Worm (Caenorhabditis elegans) whole organism, L4 larva: ENCODE results near the gene F56C4.1.

ENCODE experiments used
- D1046.2 ChIP-seq: fragments of 200-800 bp; sonication (Bioruptor generic); IDR thresholded peaks from 2 replicates; pipeline ENCODE4 v1.3.6; 2022; ENCODE audit warnings: missing genetic modification characterization, missing compliant biosample characterization
- F37D6.2 ChIP-seq: sonication (generic microtip); optimal IDR thresholded peaks from 2 replicates; lab custom pipeline; 2016; ENCODE audit warnings: mild to moderate bottlenecking, missing genetic modification characterization, missing compliant biosample characterization
- F49E8.2 ChIP-seq: sonication (generic microtip); optimal IDR thresholded peaks from 2 replicates; lab custom pipeline; 2016; ENCODE audit warnings: missing compliant biosample characterization, mild to moderate bottlenecking, missing genetic modification characterization, borderline replicate concordance
- R02D3.7 ChIP-seq: fragments of 150-350 bp; sonication (generic microtip); optimal IDR thresholded peaks from 3 replicates; lab custom pipeline; 2014; ENCODE audit warnings: missing biosample characterization, missing genetic modification characterization
- T26A8.4 ChIP-seq: fragments of 200-800 bp; sonication (Bioruptor generic); IDR thresholded peaks from 2 replicates; pipeline ENCODE4 v1.3.6; 2022; ENCODE audit warnings: missing genetic modification characterization, missing compliant biosample characterization
- aly-2 ChIP-seq: sonication (generic microtip); optimal IDR thresholded peaks from 2 replicates; lab custom pipeline; 2018; ENCODE audit warnings: missing biosample characterization, missing genetic modification characterization
- arid-1 ChIP-seq: fragments of 200-800 bp; sonication (Bioruptor generic); conservative IDR thresholded peaks from 2 replicates; pipeline ENCODE4 v1.3.6; 2022; ENCODE audit warnings: missing genetic modification reagents, missing genetic modification characterization, missing compliant biosample characterization
- ceh-62 ChIP-seq: sonication (generic microtip); optimal IDR thresholded peaks from 2 replicates; lab custom pipeline; 2017; ENCODE audit warnings: missing biosample characterization, missing genetic modification characterization
- ces-1 ChIP-seq: fragments of 150-350 bp; sonication (generic microtip); optimal IDR thresholded peaks from 4 replicates; lab custom pipeline; 2014; ENCODE audit warnings: missing biosample characterization, missing genetic modification reagents, missing genetic modification characterization
- cey-2 ChIP-seq: sonication (generic microtip); optimal IDR thresholded peaks from 3 replicates; lab custom pipeline; 2017; ENCODE audit warnings: missing genetic modification characterization, mild to moderate bottlenecking, missing compliant biosample characterization, antibody characterized with exemption, borderline replicate concordance; ENCODE audit not compliant: insufficient read depth
- ctbp-1 ChIP-seq: fragments of 200-800 bp; sonication (Bioruptor generic); IDR thresholded peaks from 2 replicates; pipeline ENCODE4 v1.3.6; 2022; ENCODE audit warnings: missing genetic modification reagents, missing genetic modification characterization, missing compliant biosample characterization
- daf-12 ChIP-seq: fragments of 150-350 bp; optimal IDR thresholded peaks from 2 replicates; lab custom pipeline; 2014; ENCODE audit warnings: missing biosample characterization, missing genetic modification reagents, missing genetic modification characterization
- daf-19 ChIP-seq: fragments of 200-800 bp; sonication (Bioruptor generic); conservative IDR thresholded peaks from 2 replicates; pipeline ENCODE4 v1.3.6; 2022; ENCODE audit warnings: missing genetic modification characterization, missing compliant biosample characterization
- dmd-6 ChIP-seq: fragments of 200-800 bp; sonication (Bioruptor generic); IDR thresholded peaks from 2 replicates; pipeline ENCODE4 v1.3.6; 2022; ENCODE audit warnings: missing genetic modification reagents, missing genetic modification characterization, missing compliant biosample characterization
- dmd-9 ChIP-seq: fragments of 200-800 bp; sonication (Bioruptor generic); IDR thresholded peaks from 2 replicates; pipeline ENCODE4 v1.3.6; 2022; ENCODE audit warnings: missing genetic modification reagents, missing genetic modification characterization, missing compliant biosample characterization
- duxl-1 ChIP-seq: sonication (generic microtip); optimal IDR thresholded peaks from 2 replicates; lab custom pipeline; 2016; ENCODE audit warnings: mild to moderate bottlenecking, missing genetic modification characterization, moderate library complexity, missing compliant biosample characterization; ENCODE audit not compliant: poor library complexity
- dve-1 ChIP-seq: sonication (generic microtip); optimal IDR thresholded peaks from 2 replicates; lab custom pipeline; 2017; ENCODE audit warnings: antibody characterized with exemption, mild to moderate bottlenecking, missing genetic modification characterization, missing compliant biosample characterization; ENCODE audit not compliant: insufficient read depth
- egl-43 ChIP-seq: fragments of 200-800 bp; sonication (Bioruptor generic); IDR thresholded peaks from 2 replicates; pipeline ENCODE4 v1.3.6; 2022; ENCODE audit warnings: missing genetic modification reagents, missing genetic modification characterization, missing compliant biosample characterization
- gei-8 ChIP-seq: fragments of 200-800 bp; sonication (Bioruptor generic); optimal IDR thresholded peaks from 2 replicates; lab custom pipeline; 2018; ENCODE audit warnings: mild to moderate bottlenecking, missing genetic modification characterization, missing compliant biosample characterization
- hif-1 ChIP-seq, 2 experiments: sonication (generic microtip); optimal IDR thresholded peaks; 2 replicates each; lab custom pipeline; 2016 to 2017; ENCODE audit warnings: missing compliant biosample characterization in 2 of 2, missing genetic modification characterization in 2 of 2, missing genetic modification reagents in 2 of 2, missing genotype in 2 of 2, mild to moderate bottlenecking in 1 of 2
- hmg-1.1 ChIP-seq: fragments of 200-800 bp; sonication (Bioruptor generic); IDR thresholded peaks from 2 replicates; pipeline ENCODE4 v1.3.6; 2022; ENCODE audit warnings: missing genetic modification reagents, missing genetic modification characterization, missing compliant biosample characterization
- lin-1 ChIP-seq: fragments of 200-800 bp; sonication (Bioruptor generic); IDR thresholded peaks from 2 replicates; pipeline ENCODE4 v1.3.6; 2022; ENCODE audit warnings: missing genetic modification reagents, missing genetic modification characterization, missing compliant biosample characterization
- lin-13 ChIP-seq: fragments of 150-350 bp; optimal IDR thresholded peaks from 2 replicates; lab custom pipeline; 2014; ENCODE audit warnings: missing biosample characterization, missing genetic modification reagents, missing genetic modification characterization
- lin-15B ChIP-seq: fragments of 150-350 bp; sonication (generic microtip); optimal IDR thresholded peaks from 3 replicates; lab custom pipeline; 2014; ENCODE audit warnings: missing biosample characterization, missing genetic modification characterization
- lin-38 ChIP-seq: fragments of 200-800 bp; sonication (Bioruptor generic); IDR thresholded peaks from 2 replicates; pipeline ENCODE4 v1.3.6; 2022; ENCODE audit warnings: missing genetic modification reagents, missing genetic modification characterization, missing compliant biosample characterization
- lin-39 ChIP-seq: fragments of 150-350 bp; optimal IDR thresholded peaks from 2 replicates; lab custom pipeline; 2014; ENCODE audit warnings: missing biosample characterization, missing genetic modification reagents, missing genetic modification characterization
- lsy-2 ChIP-seq, 2 experiments: fragments of 150-350 bp in 1 of 2; sonication (generic microtip) in 1 of 2; optimal IDR thresholded peaks; 2 replicates each; lab custom pipeline; 2014 to 2017; ENCODE audit warnings: missing biosample characterization in 2 of 2, missing genetic modification characterization in 2 of 2
- mep-1 ChIP-seq: fragments of 150-350 bp; sonication (generic microtip); optimal IDR thresholded peaks from 3 replicates; lab custom pipeline; 2014; ENCODE audit warnings: missing biosample characterization, missing genetic modification characterization
- mes-2 ChIP-seq: sonication (generic microtip); optimal IDR thresholded peaks from 2 replicates; lab custom pipeline; 2016; ENCODE audit warnings: missing genotype, mild to moderate bottlenecking, missing genetic modification characterization, missing compliant biosample characterization; ENCODE audit not compliant: poor library complexity, severe bottlenecking
- mxl-3 ChIP-seq: fragments of 200-800 bp; sonication (Bioruptor generic); optimal IDR thresholded peaks from 2 replicates; lab custom pipeline; 2018; ENCODE audit warnings: mild to moderate bottlenecking, missing genetic modification characterization, missing compliant biosample characterization
- nhr-11 ChIP-seq: fragments of 150-350 bp; optimal IDR thresholded peaks from 2 replicates; lab custom pipeline; 2014; ENCODE audit warnings: missing biosample characterization, missing genetic modification characterization
- nhr-111 ChIP-seq: fragments of 200-800 bp; sonication (Bioruptor generic); optimal IDR thresholded peaks from 2 replicates; lab custom pipeline; 2018; ENCODE audit warnings: mild to moderate bottlenecking, missing genetic modification characterization, missing compliant biosample characterization
- nhr-28 ChIP-seq: fragments of 150-350 bp; optimal IDR thresholded peaks from 2 replicates; lab custom pipeline; 2014; ENCODE audit warnings: missing biosample characterization, missing genetic modification characterization
- nhr-41 ChIP-seq: fragments of 200-800 bp; sonication (Bioruptor generic); IDR thresholded peaks from 2 replicates; pipeline ENCODE4 v1.3.6; 2022; ENCODE audit warnings: missing genetic modification reagents, missing genetic modification characterization, missing compliant biosample characterization
- nhr-42 ChIP-seq: fragments of 200-800 bp; sonication (Bioruptor generic); IDR thresholded peaks from 2 replicates; pipeline ENCODE4 v1.3.6; 2022; ENCODE audit warnings: missing genetic modification characterization, missing compliant biosample characterization
- nhr-48 ChIP-seq: sonication (generic microtip); optimal IDR thresholded peaks from 2 replicates; lab custom pipeline; 2016; ENCODE audit warnings: mild to moderate bottlenecking, missing genetic modification characterization, missing compliant biosample characterization
- nhr-76 ChIP-seq: fragments of 150-350 bp; optimal IDR thresholded peaks from 2 replicates; lab custom pipeline; 2014; ENCODE audit warnings: missing biosample characterization, missing genetic modification characterization
- nhr-77 ChIP-seq: fragments of 150-350 bp; optimal IDR thresholded peaks from 2 replicates; lab custom pipeline; 2014; ENCODE audit warnings: missing biosample characterization, missing genetic modification characterization
- pha-4 ChIP-seq, 2 experiments: fragments of 150-350 bp in 1 of 2; fragments of 200-800 bp in 1 of 2; sonication (Bioruptor generic) in 1 of 2; IDR thresholded peaks in 1 of 2; optimal IDR thresholded peaks in 1 of 2; 2 replicates each; pipeline versions ENCODE4 v1.3.6 to Lab custom; 2014 to 2022; ENCODE audit warnings: missing genetic modification characterization in 2 of 2, missing genetic modification reagents in 2 of 2, missing biosample characterization in 1 of 2, missing compliant biosample characterization in 1 of 2
- sdz-12 ChIP-seq: fragments of 200-800 bp; sonication (Bioruptor generic); optimal IDR thresholded peaks from 2 replicates; lab custom pipeline; 2018; ENCODE audit warnings: mild to moderate bottlenecking, missing genetic modification characterization, missing compliant biosample characterization
- snpc-1.2 ChIP-seq: fragments of 200-800 bp; sonication (Bioruptor generic); IDR thresholded peaks from 2 replicates; pipeline ENCODE4 v1.3.6; 2022; ENCODE audit warnings: missing genetic modification reagents, missing genetic modification characterization, missing compliant biosample characterization
- unc-62 ChIP-seq, 3 experiments: fragments of 150-350 bp in 1 of 3; sonication (generic microtip); optimal IDR thresholded peaks in 2 of 3; peaks in 1 of 3; 1 replicate in 1 of 3; 2 replicates in 2 of 3; lab custom pipeline; 2014 to 2017; ENCODE audit warnings: missing biosample characterization in 3 of 3, missing genetic modification characterization in 3 of 3, missing genetic modification reagents in 3 of 3, missing genotype in 1 of 3
- vab-7 ChIP-seq: fragments of 200-800 bp; sonication (Bioruptor generic); IDR thresholded peaks from 2 replicates; pipeline ENCODE4 v1.3.6; 2022; ENCODE audit warnings: missing genetic modification reagents, missing genetic modification characterization, missing compliant biosample characterization
- zag-1 ChIP-seq: fragments of 150-350 bp; optimal IDR thresholded peaks from 2 replicates; lab custom pipeline; 2014; ENCODE audit warnings: missing biosample characterization, missing genetic modification characterization
- ztf-11 ChIP-seq: fragments of 150-350 bp; optimal IDR thresholded peaks from 2 replicates; lab custom pipeline; 2014; ENCODE audit warnings: missing biosample characterization, missing genetic modification characterization

Gene F56C4.1

DNA sequence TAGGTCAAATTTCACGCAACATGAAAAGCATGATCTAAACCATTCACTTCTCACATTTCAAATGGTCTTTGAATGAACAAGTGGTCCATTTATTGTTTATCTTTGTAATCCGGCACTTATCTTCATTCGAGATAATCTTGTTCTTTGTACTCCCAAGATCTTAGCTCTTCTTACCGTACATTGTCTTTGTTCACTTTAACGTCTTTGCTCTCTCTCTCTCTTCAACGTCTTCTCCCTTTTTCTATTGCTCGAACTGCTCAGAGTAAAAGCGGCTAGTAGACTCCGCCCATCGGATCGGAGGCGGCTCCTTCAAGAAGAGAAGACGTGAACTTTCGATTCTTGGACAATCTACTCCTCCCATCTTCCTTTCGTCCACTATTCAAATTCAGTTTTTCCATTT, at the start of gene F56C4.1:
Gene F56C4.1 (plus strand): TSS at position 301 of the 400 bp plus-strand sequence.
- TF ChIP-seq zag-1 (tag; lab: Kevin White, UChicago) (no peak), ces-1 (GFP tag; lab: Kevin White, UChicago) (no peak), mep-1 (no peak), lsy-2 (tag; optimal IDR thresholded peaks at IDR 0.05; lab: Kevin White, UChicago) (no peak), nhr-11 (tag; lab: Kevin White, UChicago) (no peak), sdz-12 (no peak), cey-2 (tag; lab: Kevin White, UChicago) (no peak), nhr-28 (tag; lab: Kevin White, UChicago) (no peak), vab-7 (GFP tag; lab: Robert Waterston, UW) (no peak), D1046.2 (GFP tag; lab: Robert Waterston, UW) (no peak)

DNA sequence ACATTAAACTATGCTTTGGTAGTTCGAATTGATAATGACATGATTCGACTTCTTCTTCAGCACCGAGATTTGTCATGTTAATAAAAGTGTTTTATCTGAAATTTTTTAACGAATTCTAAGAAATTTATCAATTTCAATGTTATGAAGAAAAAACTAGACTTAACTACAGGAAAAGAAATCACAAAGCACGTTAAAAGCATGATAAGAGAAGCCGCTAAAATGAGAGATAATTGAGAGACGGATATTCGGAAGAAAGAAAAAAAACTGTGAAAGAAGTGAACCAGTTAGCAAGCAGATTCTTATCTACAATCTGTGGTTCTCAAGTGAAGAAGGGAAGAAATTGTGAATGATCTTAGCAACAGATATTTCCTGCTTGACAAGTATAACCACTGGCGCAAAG, 47.7 kb upstream of the F56C4.1 start, which contains the start of gene C43F9.4:
Gene C43F9.4 (minus strand): TSS at position 101 of the 400 bp plus-strand sequence.
- TF ChIP-seq F49E8.2 (tag; lab: Kevin White, UChicago) (no peak), R02D3.7 (tag; lab: Kevin White, UChicago) (no peak), dmd-9 (no peak), dmd-6 (GFP tag; lab: Robert Waterston, UW) (no peak), nhr-48 (tag; lab: Kevin White, UChicago) (no peak), gei-8 (GFP tag; lab: Kevin White, UChicago) (no peak), zag-1 (tag; lab: Kevin White, UChicago) (no peak), F37D6.2 (tag; lab: Kevin White, UChicago) (no peak), snpc-1.2 (no peak), lin-1 (GFP tag; lab: Robert Waterston, UW) (no peak), unc-62 (GFP tag; optimal IDR thresholded peaks at IDR 0.05 in 1 of 2; lab: Kevin White, UChicago) (no peak), unc-62 (tag; optimal IDR thresholded peaks at IDR 0.05; lab: Kevin White, UChicago) (no peak), dve-1 (tag; lab: Kevin White, UChicago) (no peak), cey-2 (tag; lab: Kevin White, UChicago) (no peak), ztf-11 (tag; lab: Kevin White, UChicago) (no peak), lin-15B (tag; lab: Kevin White, UChicago) (no peak)

- TF ChIP-seq nhr-76 (no peak), nhr-111 (GFP tag; lab: Kevin White, UChicago) (no peak), dmd-9 (no peak), pha-4 (GFP tag; IDR thresholded peaks at IDR 0.05; lab: Robert Waterston, UW) (no peak), pha-4 (tag; optimal IDR thresholded peaks at IDR 0.05; lab: Kevin White, UChicago) (no peak), ceh-62 (no peak), daf-12 (tag; lab: Kevin White, UChicago) (no peak), lin-38 (GFP tag; lab: Robert Waterston, UW) (no peak), mxl-3 (GFP tag; lab: Kevin White, UChicago) (no peak), hmg-1.1 (GFP tag; lab: Robert Waterston, UW) (no peak), nhr-42 (GFP tag; lab: Robert Waterston, UW) (no peak), aly-2 (tag; lab: Kevin White, UChicago) (no peak), duxl-1 (tag; lab: Kevin White, UChicago) (no peak)
These were observed 46.1 kb upstream of the F56C4.1 start, which contains the start of the genes C43F9.5 and nkb-2 for ce11 chrIV:10590649-10591048. Gene C43F9.5 (minus strand): TSS chrIV:10590749. Gene nkb-2 (plus strand): TSS chrIV:10590925.

DNA sequence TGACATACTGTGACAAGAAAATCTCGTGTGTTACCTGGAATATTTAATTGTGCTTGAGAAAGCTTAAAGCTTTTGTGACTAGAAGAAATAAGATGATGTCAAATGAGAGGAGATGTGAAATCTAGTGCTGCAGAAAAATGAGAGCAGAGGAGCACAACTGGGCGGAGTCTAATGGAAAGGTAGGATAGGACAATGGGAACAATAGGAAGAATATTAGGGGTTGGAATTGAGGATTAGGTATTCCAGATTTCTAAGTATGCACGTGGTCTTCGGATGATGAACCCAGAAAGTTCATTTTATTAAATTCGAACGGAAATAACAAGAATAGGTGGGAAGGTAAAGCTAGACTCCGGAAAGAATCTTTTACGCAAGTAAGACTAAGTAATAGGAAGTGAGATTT, 43.2 kb upstream of the F56C4.1 start, which contains the start of gene C43F9.7:
Gene C43F9.7 (minus strand): TSS at position 101 of the 400 bp plus-strand sequence.
- TF ChIP-seq egl-43 (no peak), nhr-77 (no peak), hmg-1.1 (GFP tag; lab: Robert Waterston, UW) (no peak), mes-2 (tag; lab: Kevin White, UChicago) (no peak), lin-39 (tag; lab: Kevin White, UChicago) (no peak), nhr-41 (GFP tag; lab: Robert Waterston, UW) (no peak), ctbp-1 (GFP tag; lab: Robert Waterston, UW) (no peak), T26A8.4 (GFP tag; lab: Robert Waterston, UW) (no peak), nhr-76 (no peak), arid-1 (GFP tag; lab: Robert Waterston, UW) (no peak), lin-13 (GFP tag; lab: Kevin White, UChicago) (no peak), daf-19 (GFP tag; lab: Robert Waterston, UW) (no peak), hif-1 (tag; optimal IDR thresholded peaks at IDR 0.05; lab: Kevin White, UChicago) (no peak)
